Worm (Caenorhabditis elegans): ENCODE results near the gene npr-24.
A peak's percentile ranks its signal among the peaks of the same experiment; 100 is the strongest.

DNA sequence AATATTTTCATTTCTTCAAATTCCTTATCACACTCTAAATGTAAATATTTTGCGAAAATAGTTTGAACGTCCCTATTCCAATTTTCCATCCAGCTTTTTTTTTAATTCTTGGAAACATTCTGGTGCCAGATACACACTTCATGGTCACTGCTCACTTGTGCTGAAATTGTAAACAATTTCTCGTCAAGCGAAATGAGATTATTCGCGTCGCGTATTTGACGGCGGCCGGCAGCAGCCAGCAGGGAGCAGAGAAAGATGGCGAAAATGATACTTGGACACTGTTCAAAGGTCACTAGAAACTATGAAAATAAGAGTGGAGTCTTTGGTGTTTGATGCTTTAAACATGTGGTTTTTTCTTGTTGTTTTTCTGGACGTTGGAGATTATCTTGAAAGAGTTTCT is 17.8 kb upstream of the npr-24 start:
- TF ChIP-seq skn-1 (tag; optimal IDR thresholded peaks at IDR 0.05) (no peak), tbx-2 (tag; optimal IDR thresholded peaks at IDR 0.05) (no peak), nhr-76 (tag; optimal IDR thresholded peaks at IDR 0.05) (no peak), elt-2 (tag; optimal IDR thresholded peaks at IDR 0.05) (peak; percentile 51), elt-1 (tag; optimal IDR thresholded peaks at IDR 0.05) (no peak), snpc-4 (tag; optimal IDR thresholded peaks at IDR 0.05) (no peak), egl-27 (tag; optimal IDR thresholded peaks at IDR 0.05) (no peak), eor-1 (tag; optimal IDR thresholded peaks at IDR 0.05) (no peak), lin-39 (tag; optimal IDR thresholded peaks at IDR 0.05) (peak; percentile 44), ZK546.5 (tag; optimal IDR thresholded peaks at IDR 0.05) (no peak), unc-62 (GFP tag; optimal IDR thresholded peaks at IDR 0.05) (no peak), ceh-9 (tag; optimal IDR thresholded peaks at IDR 0.05) (no peak)

Measured in whole organism, L3 larva.